Worm (Caenorhabditis elegans) whole organism, L3 larva: Measurements from ENCODE around the gene E01G4.5.

Experiments used
- aly-2 ChIP-seq: fragments of 150-350 bp; optimal IDR thresholded peaks from 2 replicates; lab custom pipeline; 2014; ENCODE audit warnings: missing biosample characterization, missing genetic modification characterization
- ama-1 ChIP-seq: fragments of 150-350 bp; optimal IDR thresholded peaks from 2 replicates; lab custom pipeline; 2018
- ceh-82 ChIP-seq: fragments of 150-350 bp; optimal IDR thresholded peaks from 2 replicates; lab custom pipeline; 2014; ENCODE audit warnings: missing biosample characterization, missing genetic modification characterization
- egl-27 ChIP-seq: sonication (generic microtip); optimal IDR thresholded peaks from 4 replicates; lab custom pipeline; 2017; ENCODE audit warnings: missing biosample characterization, missing genetic modification reagents, missing genetic modification characterization
- elt-1 ChIP-seq: fragments of 150-350 bp; optimal IDR thresholded peaks from 2 replicates; lab custom pipeline; 2014; ENCODE audit warnings: missing biosample characterization, missing genetic modification characterization
- elt-3 ChIP-seq, 3 experiments: fragments of 150-350 bp in 1 of 3; sonication (generic microtip) in 2 of 3; optimal IDR thresholded peaks; 2 replicates in 2 of 3; 4 replicates in 1 of 3; lab custom pipeline; 2014 to 2017; ENCODE audit warnings: missing biosample characterization in 3 of 3, missing genetic modification characterization in 3 of 3
- fos-1 ChIP-seq: fragments of 150-350 bp; optimal IDR thresholded peaks from 2 replicates; lab custom pipeline; 2014; ENCODE audit warnings: missing biosample characterization, missing genetic modification characterization
- hmg-11 ChIP-seq: sonication (generic microtip); optimal IDR thresholded peaks from 2 replicates; lab custom pipeline; 2016; ENCODE audit warnings: missing genetic modification characterization, missing compliant biosample characterization
- jun-1 ChIP-seq: fragments of 150-350 bp; optimal IDR thresholded peaks from 2 replicates; lab custom pipeline; 2014; ENCODE audit warnings: missing biosample characterization, missing genetic modification reagents, missing genetic modification characterization
- snpc-4 ChIP-seq: fragments of 150-350 bp; optimal IDR thresholded peaks from 2 replicates; lab custom pipeline; 2014; ENCODE audit warnings: missing biosample characterization, missing genetic modification characterization

Gene E01G4.5

DNA sequence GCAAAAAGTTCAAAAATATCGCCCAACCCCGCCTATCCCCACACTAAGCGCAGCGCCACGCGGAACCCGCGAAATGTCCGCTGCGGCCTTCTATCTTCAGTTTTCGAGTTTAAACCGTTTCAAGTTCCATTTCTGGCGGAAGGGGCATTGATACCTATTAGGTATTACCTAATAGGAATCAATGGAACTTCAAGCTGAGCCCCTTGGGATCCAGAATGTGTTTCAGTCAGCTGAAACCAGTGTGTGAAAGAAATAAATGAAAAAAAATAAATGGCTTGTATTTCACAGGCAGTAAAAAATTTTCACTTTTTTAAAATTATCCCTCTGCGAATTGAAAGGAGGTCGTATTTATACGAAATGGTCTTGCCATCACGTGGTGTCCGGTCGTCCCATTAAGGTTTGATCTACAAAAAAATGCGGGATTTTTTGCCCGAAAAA is 49.0 kb downstream of the E01G4.5 start:
- peak; percentile 92 for TF ChIP-seq snpc-4 (tag; lab: Kevin White, UChicago)
- no peak for TF ChIP-seq jun-1 (tag; lab: Kevin White, UChicago)
- TF ChIP-seq elt-1: no peak
- no peak for TF ChIP-seq ceh-82 (tag; lab: Kevin White, UChicago)
- TF ChIP-seq egl-27 (tag; lab: Kevin White, UChicago): no peak
- no peak for TF ChIP-seq ama-1
- peak in 1 of 3 experiments; percentile 21 for TF ChIP-seq elt-3 (tag; optimal IDR thresholded peaks at IDR 0.05; lab: Kevin White, UChicago)
- no peak for TF ChIP-seq hmg-11 (tag; lab: Kevin White, UChicago)
- no peak for TF ChIP-seq fos-1 (tag; lab: Kevin White, UChicago)

DNA sequence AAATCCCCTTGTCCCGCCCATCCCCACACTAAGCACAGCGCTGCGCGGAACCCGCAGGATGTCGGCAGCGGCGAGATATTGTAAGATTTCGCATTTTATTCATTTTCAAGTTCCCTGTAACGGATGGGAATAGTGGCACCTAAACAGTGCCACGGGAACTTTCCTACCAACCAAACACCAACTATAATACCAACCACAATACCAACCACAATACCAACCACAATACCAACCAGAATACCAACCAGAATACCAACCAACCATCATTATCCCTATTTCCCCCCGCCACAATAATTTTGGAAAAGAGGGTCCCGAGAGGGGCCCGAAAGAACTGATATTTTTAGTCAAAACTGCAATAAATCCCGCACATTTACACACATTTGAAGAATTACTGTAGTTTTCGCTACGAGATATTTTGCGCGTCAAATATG is 49.8 kb downstream of the E01G4.5 start:
- peak; percentile 77 for TF ChIP-seq ama-1
- peak; percentile 89 for TF ChIP-seq snpc-4 (tag; lab: Kevin White, UChicago)
- no peak for TF ChIP-seq aly-2 (tag; lab: Kevin White, UChicago)
